Worm (Caenorhabditis elegans): Measurements from ENCODE around the gene R02F11.9.

DNA sequence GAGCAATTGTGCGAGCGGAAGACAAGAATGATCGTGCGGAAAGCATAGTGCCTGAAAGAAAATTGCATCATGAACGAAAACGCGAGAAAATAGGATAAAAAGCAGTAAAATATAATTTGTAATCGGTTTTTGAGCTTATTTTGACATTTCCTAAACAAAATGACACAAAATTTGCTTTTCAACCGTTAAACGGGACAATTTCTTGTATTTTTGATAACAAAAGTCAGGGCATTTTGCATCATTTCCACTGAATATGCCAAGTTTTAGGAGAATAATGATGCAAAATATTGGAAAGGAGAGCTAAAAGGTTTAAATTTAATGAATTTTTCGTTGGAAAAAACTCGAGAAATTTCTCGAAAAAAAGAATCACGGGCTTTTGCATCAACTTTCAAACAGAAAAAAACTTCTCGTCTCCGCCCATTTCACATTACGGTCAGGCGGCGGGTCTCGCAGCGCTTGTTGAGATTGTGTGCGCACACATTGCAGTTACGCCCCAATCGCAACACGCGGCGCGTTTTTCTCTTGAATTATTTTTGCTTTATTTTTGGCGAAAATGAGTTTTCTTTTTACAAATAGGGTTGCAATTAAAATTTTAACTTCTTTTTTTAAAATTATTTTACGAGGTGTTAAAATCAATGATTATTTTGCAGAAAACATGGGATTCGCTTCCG is 39.6 kb downstream of the R02F11.9 start, which contains the start of the genes hsp-6 and C37H5.5:
- TF ChIP-seq him-1 (tag; optimal IDR thresholded peaks at IDR 0.05) = peak; percentile 14
- no peak for TF ChIP-seq dao-5 (tag; optimal IDR thresholded peaks at IDR 0.05)
- TF ChIP-seq W03F9.2 (tag; optimal IDR thresholded peaks at IDR 0.05) = peak; percentile 93

All from whole organism, L4/young adult.